Fruit fly (Drosophila melanogaster) Kc167 (cell line): ENCODE results near the gene Gr93c.

Source experiments
- Myc ChIP-seq: fragments of >200 bp; optimal IDR thresholded peaks from 2 replicates; lab custom pipeline; 2017; ENCODE audit warnings: missing external identifiers
- Sin3A ChIP-seq: fragments of >200 bp; optimal IDR thresholded peaks from 2 replicates; lab custom pipeline; 2018; ENCODE audit warnings: missing external identifiers
- h ChIP-seq: fragments of >200 bp; optimal IDR thresholded peaks from 3 replicates; lab custom pipeline; 2018; ENCODE audit warnings: missing external identifiers
- insv ChIP-seq: fragments of >200 bp; optimal IDR thresholded peaks from 3 replicates; lab custom pipeline; 2018; ENCODE audit warnings: missing external identifiers
- psq ChIP-seq: fragments of >200 bp; optimal IDR thresholded peaks from 2 replicates; lab custom pipeline; 2017; ENCODE audit warnings: missing external identifiers
- ttk ChIP-seq: sonication (Bioruptor generic); optimal IDR thresholded peaks from 2 replicates; lab custom pipeline; 2017; ENCODE audit warnings: missing external identifiers

The Gr93c gene

dm6 chr3R:21828040-21828526 lies 17.0 kb downstream of the Gr93c start:
- TF ChIP-seq h (no peak), ttk (no peak), Myc (no peak), Sin3A (no peak)

dm6 chr3R:21827453-21828039 lies 17.5 kb downstream of the Gr93c start:
- TF ChIP-seq ttk: no peak
- no peak for TF ChIP-seq insv (lab: Kevin White, UChicago)
- no peak for TF ChIP-seq Myc
- no peak for TF ChIP-seq Sin3A
- TF ChIP-seq psq: no peak
- no peak for TF ChIP-seq h

dm6 chr3R:21825775-21826558 lies 19.1 kb downstream of the Gr93c start:
- no peak for TF ChIP-seq Myc
- no peak for TF ChIP-seq Sin3A
- no peak for TF ChIP-seq ttk
- TF ChIP-seq insv (lab: Kevin White, UChicago): no peak
- TF ChIP-seq psq: no peak
- no peak for TF ChIP-seq h

dm6 chr3R:21825140-21825539 lies 19.9 kb downstream of the Gr93c start:
- TF ChIP-seq Myc (no peak), psq (no peak), insv (lab: Kevin White, UChicago) (no peak), ttk (no peak), h (no peak), Sin3A (no peak)

dm6 chr3R:21824407-21825006 lies 20.6 kb downstream of the Gr93c start:
- no peak for TF ChIP-seq ttk
- no peak for TF ChIP-seq insv (lab: Kevin White, UChicago)
- TF ChIP-seq Sin3A: no peak
- no peak for TF ChIP-seq psq
- TF ChIP-seq h: no peak
- TF ChIP-seq Myc: no peak

- TF ChIP-seq Sin3A: no peak
- TF ChIP-seq psq: no peak
- TF ChIP-seq insv (lab: Kevin White, UChicago): no peak
- no peak for TF ChIP-seq ttk
- no peak for TF ChIP-seq h
- no peak for TF ChIP-seq Myc
Observed at dm6 chr3R:21823699-21824406, 21.2 kb downstream of the Gr93c start.

dm6 chr3R:21823076-21823475 lies 22.0 kb downstream of the Gr93c start:
- no peak for TF ChIP-seq Sin3A
- no peak for TF ChIP-seq Myc
- no peak for TF ChIP-seq psq
- TF ChIP-seq h: no peak
- no peak for TF ChIP-seq ttk
- no peak for TF ChIP-seq insv (lab: Kevin White, UChicago)

dm6 chr3R:21822562-21822933 lies 22.5 kb downstream of the Gr93c start, which contains the start of gene CASK:
Gene CASK (minus strand): TSS chr3R:21822674.
- no peak for TF ChIP-seq insv (lab: Kevin White, UChicago)
- TF ChIP-seq h: no peak
- TF ChIP-seq Sin3A: no peak
- TF ChIP-seq ttk: no peak
- no peak for TF ChIP-seq Myc
- no peak for TF ChIP-seq psq

- no peak for TF ChIP-seq Myc
- TF ChIP-seq psq: no peak
- TF ChIP-seq ttk: no peak
- no peak for TF ChIP-seq Sin3A
- TF ChIP-seq insv (lab: Kevin White, UChicago): no peak
- no peak for TF ChIP-seq h
Observed at dm6 chr3R:21821684-21822561, 23.1 kb downstream of the Gr93c start.

- TF ChIP-seq h: no peak
- TF ChIP-seq ttk: no peak
- no peak for TF ChIP-seq Sin3A
- TF ChIP-seq insv (lab: Kevin White, UChicago): no peak
- no peak for TF ChIP-seq Myc
- TF ChIP-seq psq: no peak
Observed at dm6 chr3R:21808622-21809347, 36.3 kb downstream of the Gr93c start.

dm6 chr3R:21807264-21807663 lies 37.8 kb downstream of the Gr93c start:
- TF ChIP-seq h: no peak
- TF ChIP-seq Sin3A: no peak
- no peak for TF ChIP-seq ttk
- TF ChIP-seq psq: no peak
- TF ChIP-seq Myc: no peak
- TF ChIP-seq insv (lab: Kevin White, UChicago): no peak
